Fruit fly (Drosophila melanogaster) whole organism, embryonic: ENCODE measurements around the gene Taf10.
A peak's percentile ranks its signal among the peaks of the same experiment; 100 is the strongest.

Experiments
- B-H1 ChIP-seq: fragments of 200-800 bp; sonication (Bioruptor generic); IDR thresholded peaks from 3 replicates; pipeline ENCODE4 v1.3.6; 2022; ENCODE audit warnings: missing biosample characterization, missing genetic modification characterization
- CG11560 ChIP-seq: fragments of 200-800 bp; sonication (Bioruptor generic); IDR thresholded peaks from 3 replicates; pipeline ENCODE4 v1.3.6; 2022; ENCODE audit warnings: missing biosample characterization, missing genetic modification characterization
- CG12942 ChIP-seq: fragments of 200-800 bp; sonication (Bioruptor generic); optimal IDR thresholded peaks from 3 replicates; lab custom pipeline; 2016; ENCODE audit warnings: missing biosample characterization, missing genetic modification characterization
- CG13296 ChIP-seq: fragments of 200-800 bp; sonication (Bioruptor generic); optimal IDR thresholded peaks from 3 replicates; lab custom pipeline; 2018; ENCODE audit warnings: missing biosample characterization, mild to moderate bottlenecking, missing genetic modification characterization
- CG13624 ChIP-seq: fragments of 200-800 bp; sonication (Bioruptor generic); optimal IDR thresholded peaks from 2 replicates; lab custom pipeline; 2016; ENCODE audit warnings: missing biosample characterization, missing genetic modification characterization
- CG14710 ChIP-seq: fragments of 200-800 bp; sonication (Bioruptor generic); optimal IDR thresholded peaks from 3 replicates; lab custom pipeline; 2019; ENCODE audit warnings: missing biosample characterization, mild to moderate bottlenecking, missing genetic modification characterization, moderate library complexity
- CG16779 ChIP-seq: fragments of 200-800 bp; sonication (Bioruptor generic); IDR thresholded peaks from 2 replicates; pipeline ENCODE4 v1.3.6; 2022; ENCODE audit warnings: missing biosample characterization, missing genetic modification characterization
- CG16863 ChIP-seq: fragments of 200-800 bp; sonication (Bioruptor generic); optimal IDR thresholded peaks from 3 replicates; lab custom pipeline; 2016; ENCODE audit warnings: missing biosample characterization, missing genetic modification characterization
- CG30403 ChIP-seq: fragments of 200-800 bp; sonication (Bioruptor generic); optimal IDR thresholded peaks from 3 replicates; lab custom pipeline; 2016; ENCODE audit warnings: missing biosample characterization, missing genetic modification characterization
- CG31441 ChIP-seq: fragments of 200-800 bp; sonication (Bioruptor generic); IDR thresholded peaks from 2 replicates; pipeline ENCODE4 v1.3.6; 2022; ENCODE audit warnings: missing biosample characterization, missing genetic modification characterization
- CG32767 ChIP-seq: fragments of 200-800 bp; sonication (Bioruptor generic); IDR thresholded peaks from 2 replicates; pipeline ENCODE4 v1.3.6; 2022; ENCODE audit warnings: missing biosample characterization, missing genetic modification characterization
- CG3281 ChIP-seq: fragments of 200-800 bp; sonication (Bioruptor generic); optimal IDR thresholded peaks from 3 replicates; lab custom pipeline; 2017; ENCODE audit warnings: missing biosample characterization, mild to moderate bottlenecking, missing genetic modification characterization
- CG34224 ChIP-seq: fragments of 200-800 bp; sonication (Bioruptor generic); IDR thresholded peaks from 3 replicates; pipeline ENCODE4 v1.3.6; 2022; ENCODE audit warnings: missing biosample characterization, missing genetic modification characterization; ENCODE audit not compliant: partially characterized antibody
- CG7556 ChIP-seq: fragments of 200-800 bp; sonication (Bioruptor generic); optimal IDR thresholded peaks from 2 replicates; lab custom pipeline; 2017; ENCODE audit warnings: missing biosample characterization, mild to moderate bottlenecking, missing genetic modification characterization
- CG7963 ChIP-seq: fragments of 200-800 bp; sonication (Bioruptor generic); IDR thresholded peaks from 3 replicates; pipeline ENCODE4 v1.3.6; 2022; ENCODE audit warnings: missing biosample characterization, missing genetic modification characterization; ENCODE audit not compliant: partially characterized antibody
- CG8290 ChIP-seq, 3 experiments: fragments of 200-800 bp; sonication (Bioruptor generic); optimal IDR thresholded peaks; 2 replicates each; lab custom pipeline; 2016 to 2019; ENCODE audit warnings: missing biosample characterization in 3 of 3, missing genetic modification characterization in 3 of 3, mild to moderate bottlenecking in 2 of 3, moderate library complexity in 1 of 3
- CG8924 ChIP-seq: fragments of 200-800 bp; optimal IDR thresholded peaks from 3 replicates; lab custom pipeline; 2019; ENCODE audit warnings: missing biosample characterization, mild to moderate bottlenecking, missing genetic modification characterization, moderate library complexity
- CHES-1-like ChIP-seq: fragments of 200-800 bp; sonication (Bioruptor generic); optimal IDR thresholded peaks from 2 replicates; lab custom pipeline; 2016; ENCODE audit warnings: missing biosample characterization, missing genetic modification characterization
- Chrac-16 ChIP-seq: fragments of 200-800 bp; sonication (Bioruptor generic); optimal IDR thresholded peaks from 3 replicates; lab custom pipeline; 2016; ENCODE audit warnings: missing biosample characterization, missing genetic modification characterization
- E2f2 ChIP-seq: fragments of 200-800 bp; sonication (Bioruptor generic); IDR thresholded peaks from 2 replicates; pipeline ENCODE4 v1.3.6; 2022; ENCODE audit warnings: missing biosample characterization, missing genetic modification characterization
- ERR ChIP-seq: fragments of 200-800 bp; sonication (Bioruptor generic); optimal IDR thresholded peaks from 2 replicates; lab custom pipeline; 2016; ENCODE audit warnings: missing biosample characterization, missing genetic modification characterization
- Fer1 ChIP-seq: fragments of 200-800 bp; sonication (Bioruptor generic); optimal IDR thresholded peaks from 2 replicates; lab custom pipeline; 2017; ENCODE audit warnings: missing biosample characterization, mild to moderate bottlenecking, missing genetic modification characterization
- Gsc ChIP-seq: fragments of 200-800 bp; sonication (Bioruptor generic); IDR thresholded peaks from 2 replicates; pipeline ENCODE4 v1.3.6; 2022; ENCODE audit warnings: missing biosample characterization, missing genetic modification characterization
- H2.0 ChIP-seq: fragments of 200-800 bp; sonication (Bioruptor generic); IDR thresholded peaks from 2 replicates; pipeline ENCODE4 v1.3.6; 2022; ENCODE audit warnings: missing biosample characterization, missing genetic modification characterization
- Lpt ChIP-seq: fragments of >200 bp; optimal IDR thresholded peaks from 2 replicates; lab custom pipeline; 2018; ENCODE audit warnings: missing biosample characterization, missing genetic modification characterization
- Neu2 ChIP-seq: fragments of 200-800 bp; sonication (Bioruptor generic); optimal IDR thresholded peaks from 3 replicates; lab custom pipeline; 2016; ENCODE audit warnings: missing biosample characterization, missing genetic modification characterization, borderline replicate concordance
- YL-1 ChIP-seq: fragments of 200-800 bp; sonication (Bioruptor generic); optimal IDR thresholded peaks from 3 replicates; lab custom pipeline; 2017; ENCODE audit warnings: missing biosample characterization, mild to moderate bottlenecking, missing genetic modification characterization
- bbx ChIP-seq: fragments of 200-800 bp; sonication (Bioruptor generic); IDR thresholded peaks from 2 replicates; pipeline ENCODE4 v1.3.6; 2022; ENCODE audit warnings: missing biosample characterization, missing genetic modification characterization; ENCODE audit not compliant: partially characterized antibody
- cato ChIP-seq: fragments of 200-800 bp; sonication (Bioruptor generic); optimal IDR thresholded peaks from 2 replicates; lab custom pipeline; 2016; ENCODE audit warnings: missing biosample characterization, missing genetic modification characterization, borderline replicate concordance
- caup ChIP-seq: fragments of 200-800 bp; sonication (Bioruptor generic); optimal IDR thresholded peaks from 3 replicates; lab custom pipeline; 2017; ENCODE audit warnings: missing biosample characterization, mild to moderate bottlenecking, missing genetic modification characterization, moderate library complexity; ENCODE audit not compliant: severe bottlenecking
- chinmo ChIP-seq: fragments of 200-800 bp; sonication (Bioruptor generic); IDR thresholded peaks from 4 replicates; pipeline ENCODE4 v1.3.6; 2022; ENCODE audit warnings: missing biosample characterization, missing genetic modification characterization; ENCODE audit not compliant: partially characterized antibody
- crc ChIP-seq: fragments of 200-800 bp; sonication (Bioruptor generic); optimal IDR thresholded peaks from 2 replicates; lab custom pipeline; 2016; ENCODE audit warnings: missing biosample characterization, missing genetic modification characterization
- hth ChIP-seq: fragments of >200 bp; optimal IDR thresholded peaks from 2 replicates; lab custom pipeline; 2017; ENCODE audit warnings: inconsistent platforms
- knrl ChIP-seq: fragments of 200-800 bp; sonication (Bioruptor generic); IDR thresholded peaks from 3 replicates; pipeline ENCODE4 v1.3.6; 2022; ENCODE audit warnings: missing biosample characterization, missing genetic modification characterization; ENCODE audit not compliant: partially characterized antibody
- lab ChIP-seq: fragments of 200-800 bp; sonication (Bioruptor generic); optimal IDR thresholded peaks from 3 replicates; lab custom pipeline; 2017; ENCODE audit warnings: missing biosample characterization, missing genetic modification characterization, mild to moderate bottlenecking, moderate library complexity, missing genetic modification reagents
- lov ChIP-seq, 2 experiments: fragments of 200-800 bp in 1 of 2; fragments of >200 bp in 1 of 2; sonication (Bioruptor generic) in 1 of 2; IDR thresholded peaks in 1 of 2; optimal IDR thresholded peaks in 1 of 2; 2 replicates in 1 of 2; 3 replicates in 1 of 2; pipeline versions ENCODE4 v1.3.6 to Lab custom; 2017 to 2022; ENCODE audit warnings: missing biosample characterization in 1 of 2, missing genetic modification characterization in 1 of 2
- luna ChIP-seq: fragments of 200-800 bp; sonication (Bioruptor generic); optimal IDR thresholded peaks from 2 replicates; lab custom pipeline; 2016; ENCODE audit warnings: missing biosample characterization, missing genetic modification characterization
- mld ChIP-seq: fragments of 200-800 bp; sonication (Bioruptor generic); IDR thresholded peaks from 3 replicates; pipeline ENCODE4 v1.3.6; 2022; ENCODE audit warnings: missing biosample characterization, missing genetic modification characterization; ENCODE audit not compliant: partially characterized antibody
- p53 ChIP-seq: fragments of 200-800 bp; sonication (Bioruptor generic); optimal IDR thresholded peaks from 2 replicates; lab custom pipeline; 2016; ENCODE audit warnings: missing biosample characterization, missing genetic modification characterization
- pan ChIP-seq, 4 experiments: fragments of >200 bp in 3 of 4; fragments of 200-800 bp in 1 of 4; sonication (Bioruptor generic) in 1 of 4; optimal IDR thresholded peaks in 3 of 4; IDR thresholded peaks in 1 of 4; 2 replicates each; pipeline versions ENCODE4 v1.3.6 to Lab custom; 2017 to 2022; ENCODE audit warnings: missing biosample characterization in 2 of 4, missing genetic modification characterization in 2 of 4, mixed read lengths in 1 of 4
- ranshi ChIP-seq: fragments of 200-800 bp; sonication (Bioruptor generic); IDR thresholded peaks from 2 replicates; pipeline ENCODE4 v1.3.6; 2022; ENCODE audit warnings: missing biosample characterization, missing genetic modification characterization
- ro ChIP-seq: fragments of 200-800 bp; sonication (Bioruptor generic); IDR thresholded peaks from 2 replicates; pipeline ENCODE4 v1.3.6; 2022; ENCODE audit warnings: missing biosample characterization, missing genetic modification characterization
- schlank ChIP-seq: fragments of 200-800 bp; sonication (Bioruptor generic); optimal IDR thresholded peaks from 2 replicates; lab custom pipeline; 2018; ENCODE audit warnings: missing biosample characterization, mild to moderate bottlenecking, missing genetic modification characterization
- seq ChIP-seq: fragments of 200-800 bp; sonication (Bioruptor generic); IDR thresholded peaks from 2 replicates; pipeline ENCODE4 v1.3.6; 2022; ENCODE audit warnings: missing biosample characterization, missing genetic modification characterization
- sna ChIP-seq: fragments of 200-800 bp; sonication (Bioruptor generic); IDR thresholded peaks from 2 replicates; pipeline ENCODE4 v1.3.6; 2022; ENCODE audit warnings: missing biosample characterization, missing genetic modification characterization; ENCODE audit not compliant: partially characterized antibody
- tin ChIP-seq: fragments of 200-800 bp; sonication (Bioruptor generic); optimal IDR thresholded peaks from 3 replicates; lab custom pipeline; 2016; ENCODE audit warnings: missing biosample characterization, missing genetic modification characterization
- trem ChIP-seq: fragments of 200-800 bp; optimal IDR thresholded peaks from 3 replicates; lab custom pipeline; 2019; ENCODE audit warnings: missing biosample characterization, mild to moderate bottlenecking, missing genetic modification characterization, moderate library complexity
- unc-4 ChIP-seq: fragments of 200-800 bp; sonication (Bioruptor generic); IDR thresholded peaks from 2 replicates; pipeline ENCODE4 v1.3.6; 2022; ENCODE audit warnings: missing biosample characterization, missing genetic modification characterization; ENCODE audit not compliant: partially characterized antibody
- vnd ChIP-seq: fragments of 200-800 bp; sonication (Bioruptor generic); IDR thresholded peaks from 3 replicates; pipeline ENCODE4 v1.3.6; 2022; ENCODE audit warnings: missing biosample characterization, missing genetic modification characterization; ENCODE audit not compliant: partially characterized antibody

The Taf10 gene

DNA sequence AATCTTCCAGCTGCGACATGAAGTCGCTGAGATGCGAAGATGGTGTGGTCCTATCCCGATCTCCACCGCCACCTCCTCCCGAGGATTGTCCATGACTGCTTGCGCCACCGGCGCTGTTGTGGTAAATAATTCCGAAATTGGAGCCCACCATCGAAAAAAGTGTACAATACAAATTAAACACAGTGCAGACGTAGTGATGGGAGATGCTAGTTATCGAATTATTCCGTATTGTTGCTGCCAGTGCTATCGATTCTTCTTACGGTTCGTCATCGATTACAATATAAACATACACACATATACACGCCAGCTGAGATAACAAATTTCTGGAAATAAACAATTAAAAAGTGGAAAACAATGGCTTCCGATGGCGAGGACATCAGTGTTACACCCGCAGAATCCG, at the start of gene Taf10, which contains the start of gene Taf10b (continued):
- TF ChIP-seq Chrac-16 (GFP tag; lab: Kevin White, UChicago) (no peak), CG14710 (tag; lab: Kevin White, UChicago) (peak; percentile 45), crc (GFP tag; lab: Kevin White, UChicago) (no peak), sna (GFP tag; lab: Robert Waterston, UW) (peak; percentile 83), p53 (GFP tag; lab: Kevin White, UChicago) (no peak), Fer1 (peak; percentile 57), H2.0 (no peak), CG3281 (no peak), chinmo (GFP tag; lab: Robert Waterston, UW) (peak; percentile 88; the same call in 3 of the 4 replicates), vnd (GFP tag; lab: Robert Waterston, UW) (peak; percentile 70), lab (no peak), CG7963 (GFP tag; lab: Robert Waterston, UW) (peak; percentile 83), ranshi (no peak), E2f2 (GFP tag; lab: Robert Waterston, UW) (peak; percentile 64), B-H1 (GFP tag; lab: Robert Waterston, UW) (no peak), CG8924 (tag; lab: Kevin White, UChicago) (peak; percentile 59), hth (no peak), CG16863 (GFP tag; lab: Kevin White, UChicago) (no peak), CG31441 (GFP tag; lab: Robert Waterston, UW) (no peak), CG30403 (no peak), schlank (tag; lab: Kevin White, UChicago) (no peak), CG12942 (GFP tag; lab: Kevin White, UChicago) (no peak), CG32767 (GFP tag; lab: Robert Waterston, UW) (0 out of 2 replicates have a peak, but pooled peaks have one; percentile 48), pan (optimal IDR thresholded peaks at IDR 0.05; lab: Kevin White, UChicago) (no peak), pan (GFP tag; optimal IDR thresholded peaks at IDR 0.05 in 1 of 2, IDR thresholded peaks at IDR 0.05 in 1 of 2) (no peak), tin (GFP tag; lab: Kevin White, UChicago) (no peak), cato (GFP tag; lab: Kevin White, UChicago) (no peak), Neu2 (no peak), ro (GFP tag; lab: Robert Waterston, UW) (no peak), Lpt (GFP tag; lab: Kevin White, UChicago) (no peak), CG16779 (no peak), CG11560 (tag; lab: Robert Waterston, UW) (peak; percentile 57; the same call in 2 of the 3 replicates), Gsc (GFP tag; lab: Robert Waterston, UW) (no peak), caup (GFP tag; lab: Kevin White, UChicago) (no peak), ERR (peak; percentile 6), YL-1 (peak; percentile 73), trem (peak; percentile 69), CHES-1-like (peak; percentile 36), CG34224 (GFP tag; lab: Robert Waterston, UW) (peak; percentile 95), lov (optimal IDR thresholded peaks at IDR 0.05; lab: Kevin White, UChicago) (no peak), lov (GFP tag; IDR thresholded peaks at IDR 0.05; lab: Robert Waterston, UW) (no peak), knrl (GFP tag; lab: Robert Waterston, UW) (peak; percentile 61; the same call in 2 of the 3 replicates), CG13296 (GFP tag; lab: Kevin White, UChicago) (peak; percentile 41), CG7556 (GFP tag; lab: Kevin White, UChicago) (no peak), CG8290 (GFP tag; optimal IDR thresholded peaks at IDR 0.05; lab: Kevin White, UChicago) (no peak), CG8290 (tag; optimal IDR thresholded peaks at IDR 0.05; lab: Kevin White, UChicago) (peak in 1 of 2 experiments; percentile 55), CG13624 (GFP tag; lab: Kevin White, UChicago) (peak; percentile 21), unc-4 (GFP tag; lab: Robert Waterston, UW) (peak; percentile 87), bbx (GFP tag; lab: Robert Waterston, UW) (peak; percentile 89), seq (GFP tag; lab: Robert Waterston, UW) (no peak), luna (GFP tag; lab: Kevin White, UChicago) (no peak), mld (peak; percentile 76)
